Fruit fly (Drosophila melanogaster) whole organism, embryonic: ENCODE results near the gene Spt6.
A peak's percentile ranks its signal among the peaks of the same experiment; 100 is the strongest.

Source experiments
- Bteb2 ChIP-seq: fragments of 200-800 bp; sonication (Bioruptor generic); optimal IDR thresholded peaks from 2 replicates; lab custom pipeline; 2016; ENCODE audit warnings: missing biosample characterization, missing genetic modification characterization
- CG1529 ChIP-seq: fragments of 200-800 bp; sonication (Bioruptor generic); optimal IDR thresholded peaks from 3 replicates; lab custom pipeline; 2018; ENCODE audit warnings: missing biosample characterization, missing genetic modification characterization
- CG4424 ChIP-seq: fragments of 200-800 bp; sonication (Bioruptor generic); optimal IDR thresholded peaks from 3 replicates; lab custom pipeline; 2016; ENCODE audit warnings: missing biosample characterization, missing genetic modification characterization
- CG4617 ChIP-seq: fragments of 200-800 bp; sonication (Bioruptor generic); optimal IDR thresholded peaks from 3 replicates; lab custom pipeline; 2016; ENCODE audit warnings: missing biosample characterization, missing genetic modification characterization, borderline replicate concordance
- CG5180 ChIP-seq: fragments of 200-800 bp; sonication (Bioruptor generic); optimal IDR thresholded peaks from 3 replicates; lab custom pipeline; 2017; ENCODE audit warnings: missing biosample characterization, missing genetic modification characterization, mild to moderate bottlenecking, moderate library complexity, missing genetic modification reagents
- CG6254 ChIP-seq: fragments of 200-800 bp; sonication (Bioruptor generic); optimal IDR thresholded peaks from 3 replicates; lab custom pipeline; 2017; ENCODE audit warnings: mild to moderate bottlenecking, missing biosample characterization, missing genetic modification reagents, missing genetic modification characterization
- Dad ChIP-seq: fragments of 200-800 bp; sonication (Bioruptor generic); optimal IDR thresholded peaks from 3 replicates; lab custom pipeline; 2016; ENCODE audit warnings: missing biosample characterization, missing genetic modification characterization
- E2f2 ChIP-seq: fragments of 200-800 bp; sonication (Bioruptor generic); IDR thresholded peaks from 2 replicates; pipeline ENCODE4 v1.3.6; 2022; ENCODE audit warnings: missing biosample characterization, missing genetic modification characterization
- Taf1 ChIP-seq: fragments of 200-800 bp; sonication (Bioruptor generic); IDR thresholded peaks from 2 replicates; pipeline ENCODE4 v1.3.6; 2022; ENCODE audit warnings: missing biosample characterization, missing genetic modification characterization
- ase ChIP-seq: fragments of 200-800 bp; sonication (Bioruptor generic); IDR thresholded peaks from 3 replicates; pipeline ENCODE4 v1.3.6; 2022; ENCODE audit warnings: missing biosample characterization, missing genetic modification characterization
- fu2 ChIP-seq: fragments of 200-800 bp; sonication (Bioruptor generic); optimal IDR thresholded peaks from 2 replicates; lab custom pipeline; 2016; ENCODE audit warnings: missing biosample characterization, missing genetic modification characterization
- gcm2 ChIP-seq: fragments of 200-800 bp; sonication (Bioruptor generic); optimal IDR thresholded peaks from 2 replicates; lab custom pipeline; 2016; ENCODE audit warnings: missing biosample characterization, missing genetic modification characterization
- sens ChIP-seq: fragments of 200-800 bp; sonication (Bioruptor generic); peaks from one replicate; lab custom pipeline; 2016; ENCODE audit warnings: missing biosample characterization, missing genetic modification characterization

DNA sequence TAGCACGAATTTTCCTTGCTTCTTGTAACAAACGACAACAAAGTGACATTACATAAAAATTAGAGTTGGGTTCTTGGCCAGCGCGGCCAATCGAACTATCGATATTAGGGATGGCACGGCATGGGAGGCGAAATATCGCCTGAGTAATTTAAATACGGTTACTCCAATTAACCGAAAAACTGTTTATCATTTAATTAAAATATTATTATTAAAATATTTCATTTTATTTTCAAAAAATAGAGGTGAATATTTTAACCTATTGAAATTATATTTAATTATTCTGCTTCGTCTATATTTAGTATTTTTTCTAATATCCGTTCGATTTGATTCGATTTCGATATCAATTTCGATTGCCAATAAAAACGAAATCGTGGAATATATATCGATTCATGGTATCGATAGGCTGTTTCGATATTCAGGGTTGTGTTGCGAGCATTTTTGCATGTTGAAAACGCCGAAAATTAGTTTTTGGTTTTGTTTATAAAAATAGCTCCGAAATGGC, 12.1 kb upstream of the Spt6 start, which contains the start of the genes Rbcn-3A and Spx:
- TF ChIP-seq E2f2 (GFP tag; lab: Robert Waterston, UW) (peak; percentile 34; the same call in 1 of the 2 replicates), Bteb2 (GFP tag; lab: Kevin White, UChicago) (no peak), Taf1 (no peak), sens (GFP tag; lab: Kevin White, UChicago) (peak; percentile 57), CG5180 (no peak), gcm2 (GFP tag; lab: Kevin White, UChicago) (no peak), ase (GFP tag; lab: Robert Waterston, UW) (no peak), CG4617 (no peak), fu2 (GFP tag; lab: Kevin White, UChicago) (no peak), CG4424 (GFP tag; lab: Kevin White, UChicago) (peak; percentile 40), Dad (GFP tag; lab: Kevin White, UChicago) (no peak), CG6254 (GFP tag; lab: Kevin White, UChicago) (no peak), CG1529 (GFP tag; lab: Kevin White, UChicago) (no peak)
